Fruit fly (Drosophila melanogaster): ENCODE results near the gene TBC1D16.

TBC1D16 gene

DNA sequence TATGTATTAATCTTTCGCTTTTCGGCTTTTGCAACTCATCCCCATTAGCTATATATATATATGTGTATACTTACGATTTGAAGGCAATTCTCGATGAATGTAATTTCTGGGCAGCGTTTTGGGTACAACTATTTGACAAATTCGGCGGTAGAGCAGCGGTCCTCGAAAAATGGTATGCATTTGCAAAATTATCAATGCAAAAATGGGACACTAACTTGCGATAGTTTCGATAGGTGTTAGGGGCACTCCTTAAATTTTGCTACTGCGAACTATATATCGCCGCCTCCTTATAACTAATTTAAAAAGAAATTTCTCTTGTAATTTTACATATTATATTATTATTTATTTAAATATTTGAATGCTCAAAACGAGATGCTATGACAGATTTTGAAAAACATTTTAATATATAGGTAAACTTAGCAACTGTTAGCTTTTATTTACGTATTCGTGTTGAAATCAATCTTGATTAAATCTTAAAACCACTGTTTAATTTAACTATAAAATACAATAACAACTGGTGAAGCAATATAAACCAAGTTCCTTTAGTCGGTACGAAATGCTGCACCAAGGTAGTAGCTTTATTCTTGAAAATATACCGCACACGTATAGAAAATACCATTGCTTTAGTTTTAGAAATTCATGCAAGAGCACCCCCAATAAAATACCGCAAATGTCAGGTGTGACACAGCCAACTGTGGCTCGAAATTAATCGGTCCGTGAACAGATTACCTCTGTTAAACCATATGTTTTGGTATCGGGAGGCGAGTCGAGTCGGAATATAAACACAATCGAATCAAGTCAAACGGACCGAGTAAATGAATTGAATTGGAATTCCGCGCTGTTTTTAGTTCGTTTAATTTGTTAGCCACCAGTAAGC, 22.0 kb downstream of the TBC1D16 start, which contains the start of the genes CG5355 and Klp31E:
Gene CG5355, minus strand, starts transcription at position 213 of the 877 bp plus-strand sequence.
Gene Klp31E, plus strand, starts transcription at position 767 of the 877 bp plus-strand sequence.
- TF ChIP-seq bab1 (GFP tag; optimal IDR thresholded peaks at IDR 0.05) (no peak), CG5204 (GFP tag; optimal IDR thresholded peaks at IDR 0.05) (no peak), CG33017 (tag; optimal IDR thresholded peaks at IDR 0.05) (peak; percentile 41), pad (GFP tag; optimal IDR thresholded peaks at IDR 0.05) (peak; percentile 52), CG12768 (GFP tag; optimal IDR thresholded peaks at IDR 0.05) (peak; percentile 61), CG1620 (GFP tag; optimal IDR thresholded peaks at IDR 0.05) (peak; percentile 46), CG7101 (tag; optimal IDR thresholded peaks at IDR 0.05) (peak; percentile 60), Hr96 (GFP tag; optimal IDR thresholded peaks at IDR 0.05) (no peak), CG11617 (GFP tag; optimal IDR thresholded peaks at IDR 0.05) (peak; percentile 78), toe (GFP tag; optimal IDR thresholded peaks at IDR 0.05) (no peak), ovo (GFP tag; optimal IDR thresholded peaks at IDR 0.05) (no peak), Clk (GFP tag; optimal IDR thresholded peaks at IDR 0.05) (peak; percentile 31), Mnt (GFP tag; optimal IDR thresholded peaks at IDR 0.05) (peak; percentile 33), cic (GFP tag; optimal IDR thresholded peaks at IDR 0.05) (no peak), CG14711 (tag; optimal IDR thresholded peaks at IDR 0.05) (peak; percentile 47), Crg-1 (GFP tag; optimal IDR thresholded peaks at IDR 0.05) (no peak), kay (GFP tag; ENCODE audit: borderline replicate concordance) (no peak), CG7045 (GFP tag; optimal IDR thresholded peaks at IDR 0.05) (peak; percentile 64), tj (GFP tag; optimal IDR thresholded peaks at IDR 0.05) (peak; percentile 39), cnc (optimal IDR thresholded peaks at IDR 0.05) (peak in 1 of 2 experiments; percentile 37)

DNA sequence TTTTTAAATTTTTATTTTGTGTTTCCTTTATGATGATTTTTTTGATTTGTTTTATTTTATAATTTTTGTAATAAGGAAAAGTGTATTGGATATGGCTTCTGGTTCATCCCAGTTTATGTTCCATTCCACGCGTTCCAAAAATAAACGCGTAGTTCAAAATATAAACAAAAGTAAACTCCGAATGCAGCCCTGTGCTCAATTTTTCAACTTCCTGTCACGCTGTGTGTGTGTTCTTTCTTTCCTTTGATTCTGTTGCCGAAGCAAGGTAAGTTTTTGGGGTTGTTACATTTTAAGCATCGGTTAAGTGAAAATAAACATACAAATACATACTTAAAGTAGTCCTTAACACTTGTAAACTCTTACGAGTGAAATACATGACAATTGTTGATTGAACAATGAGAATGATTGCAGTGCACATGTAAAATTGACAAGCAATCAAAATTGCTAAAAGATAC, 27.3 kb downstream of the TBC1D16 start, which contains the start of the genes Ip259 and RpS27A:
Gene Ip259, plus strand, starts transcription at position 231 of the 455 bp plus-strand sequence.
Gene RpS27A, plus strand, starts transcription at position 231 of the 455 bp plus-strand sequence.
- TF ChIP-seq CG1620 (GFP tag; optimal IDR thresholded peaks at IDR 0.05) (peak; percentile 83), Hr96 (GFP tag; optimal IDR thresholded peaks at IDR 0.05) (no peak), CG33017 (tag; optimal IDR thresholded peaks at IDR 0.05) (peak; percentile 59), bab1 (GFP tag; optimal IDR thresholded peaks at IDR 0.05) (peak; percentile 73), CG14711 (tag; optimal IDR thresholded peaks at IDR 0.05) (peak; percentile 60), Clk (GFP tag; optimal IDR thresholded peaks at IDR 0.05) (peak; percentile 74), CG11617 (GFP tag; optimal IDR thresholded peaks at IDR 0.05) (peak; percentile 86), tj (GFP tag; optimal IDR thresholded peaks at IDR 0.05) (peak; percentile 53), CG7045 (GFP tag; optimal IDR thresholded peaks at IDR 0.05) (peak; percentile 80), ovo (GFP tag; optimal IDR thresholded peaks at IDR 0.05) (no peak), Mnt (GFP tag; optimal IDR thresholded peaks at IDR 0.05) (peak; percentile 90), CG5204 (GFP tag; optimal IDR thresholded peaks at IDR 0.05) (no peak), toe (GFP tag; optimal IDR thresholded peaks at IDR 0.05) (no peak), kay (GFP tag; ENCODE audit: borderline replicate concordance) (peak; percentile 54), CG12768 (GFP tag; optimal IDR thresholded peaks at IDR 0.05) (peak; percentile 80), cic (GFP tag; optimal IDR thresholded peaks at IDR 0.05) (no peak), CG7101 (tag; optimal IDR thresholded peaks at IDR 0.05) (peak; percentile 87), pad (GFP tag; optimal IDR thresholded peaks at IDR 0.05) (peak; percentile 64), cnc (optimal IDR thresholded peaks at IDR 0.05) (no peak), Crg-1 (GFP tag; optimal IDR thresholded peaks at IDR 0.05) (peak; percentile 83)

dm6 chr2L:10405008-10405654, 30.3 kb downstream of the TBC1D16 start, which contains the start of the genes CG17768, LSm-4 and Ir31a:
TSS of gene CG17768 (minus strand) at chr2L:10405203.
TSS of gene LSm-4 (minus strand) at chr2L:10405203.
TSS of gene Ir31a (plus strand) at chr2L:10405565.
- TF ChIP-seq tj (GFP tag; optimal IDR thresholded peaks at IDR 0.05) (no peak), CG11617 (GFP tag; optimal IDR thresholded peaks at IDR 0.05) (no peak), bab1 (GFP tag; optimal IDR thresholded peaks at IDR 0.05) (no peak), CG14711 (tag; optimal IDR thresholded peaks at IDR 0.05) (no peak), Mnt (GFP tag; optimal IDR thresholded peaks at IDR 0.05) (no peak), Hr96 (GFP tag; optimal IDR thresholded peaks at IDR 0.05) (no peak), CG5204 (GFP tag; optimal IDR thresholded peaks at IDR 0.05) (no peak), kay (GFP tag; ENCODE audit: borderline replicate concordance) (no peak), cic (GFP tag; optimal IDR thresholded peaks at IDR 0.05) (no peak), ovo (GFP tag; optimal IDR thresholded peaks at IDR 0.05) (no peak), cnc (optimal IDR thresholded peaks at IDR 0.05) (no peak), CG7101 (tag; optimal IDR thresholded peaks at IDR 0.05) (no peak), pad (GFP tag; optimal IDR thresholded peaks at IDR 0.05) (no peak)

DNA sequence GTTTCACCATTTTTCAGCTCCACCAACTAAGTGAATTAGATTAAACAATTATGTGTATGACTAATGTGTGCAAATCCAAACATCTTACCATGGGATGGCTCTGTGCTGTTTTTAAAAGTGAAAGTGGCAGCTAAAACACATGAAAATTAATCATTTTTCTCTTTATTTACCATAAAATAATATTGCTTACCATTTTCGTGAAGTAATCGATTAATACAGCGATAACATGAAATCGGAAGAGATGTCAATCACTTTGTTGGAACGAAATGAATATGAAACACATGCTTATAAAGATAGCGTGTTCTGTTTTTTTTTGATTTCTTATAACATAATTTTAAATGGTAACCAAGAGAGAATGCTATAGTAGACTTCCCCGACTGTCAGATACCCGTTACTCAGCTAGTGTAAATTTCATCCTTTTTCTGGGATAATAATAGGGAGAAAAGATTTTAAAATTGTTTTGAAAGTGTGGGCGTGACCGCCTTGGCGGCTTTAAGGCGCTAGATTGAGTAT, 31.6 kb downstream of the TBC1D16 start:
- TF ChIP-seq kay (GFP tag; ENCODE audit: borderline replicate concordance) (peak; percentile 86), Crg-1 (GFP tag; optimal IDR thresholded peaks at IDR 0.05) (no peak), bab1 (GFP tag; optimal IDR thresholded peaks at IDR 0.05) (peak; percentile 39)

dm6 chr2L:10396877-10397587, 38.4 kb downstream of the TBC1D16 start:
- TF ChIP-seq CG14711 (tag; optimal IDR thresholded peaks at IDR 0.05) (no peak), Mnt (GFP tag; optimal IDR thresholded peaks at IDR 0.05) (peak; percentile 65), CG11617 (GFP tag; optimal IDR thresholded peaks at IDR 0.05) (no peak), CG12768 (GFP tag; optimal IDR thresholded peaks at IDR 0.05) (no peak), kay (GFP tag; ENCODE audit: borderline replicate concordance) (peak; percentile 99), CG7045 (GFP tag; optimal IDR thresholded peaks at IDR 0.05) (no peak), cic (GFP tag; optimal IDR thresholded peaks at IDR 0.05) (peak; percentile 59), CG7101 (tag; optimal IDR thresholded peaks at IDR 0.05) (no peak), CG1620 (GFP tag; optimal IDR thresholded peaks at IDR 0.05) (no peak), CG33017 (tag; optimal IDR thresholded peaks at IDR 0.05) (no peak), ovo (GFP tag; optimal IDR thresholded peaks at IDR 0.05) (no peak), Hr96 (GFP tag; optimal IDR thresholded peaks at IDR 0.05) (no peak), Clk (GFP tag; optimal IDR thresholded peaks at IDR 0.05) (no peak), cnc (optimal IDR thresholded peaks at IDR 0.05) (no peak), CG5204 (GFP tag; optimal IDR thresholded peaks at IDR 0.05) (no peak), Crg-1 (GFP tag; optimal IDR thresholded peaks at IDR 0.05) (no peak), tj (GFP tag; optimal IDR thresholded peaks at IDR 0.05) (peak; percentile 84), pad (GFP tag; optimal IDR thresholded peaks at IDR 0.05) (no peak), bab1 (GFP tag; optimal IDR thresholded peaks at IDR 0.05) (no peak), toe (GFP tag; optimal IDR thresholded peaks at IDR 0.05) (no peak)
